Fruit fly (Drosophila melanogaster) whole organism, adult: ENCODE results near the gene Tmx3.

ENCODE experiments used
- CG11617 ChIP-seq: fragments of 200-800 bp; sonication (Bioruptor generic); optimal IDR thresholded peaks from 2 replicates; lab custom pipeline; 2017; ENCODE audit warnings: mild to moderate bottlenecking, missing biosample characterization, missing genetic modification reagents, missing genetic modification characterization
- CG12768 ChIP-seq: fragments of 200-800 bp; sonication (Bioruptor generic); optimal IDR thresholded peaks from 2 replicates; lab custom pipeline; 2017; ENCODE audit warnings: missing biosample characterization, missing genetic modification characterization, mild to moderate bottlenecking, moderate library complexity, missing genetic modification reagents
- CG14711 ChIP-seq: fragments of 200-800 bp; sonication (Bioruptor generic); optimal IDR thresholded peaks from 2 replicates; lab custom pipeline; 2018; ENCODE audit warnings: missing biosample characterization, mild to moderate bottlenecking, missing genetic modification characterization, moderate library complexity
- CG1620 ChIP-seq: fragments of 200-800 bp; sonication (Bioruptor generic); optimal IDR thresholded peaks from 2 replicates; lab custom pipeline; 2016; ENCODE audit warnings: missing biosample characterization, missing genetic modification characterization
- CG33017 ChIP-seq: fragments of 200-800 bp; sonication (Bioruptor generic); optimal IDR thresholded peaks from 2 replicates; lab custom pipeline; 2018; ENCODE audit warnings: missing biosample characterization, mild to moderate bottlenecking, missing genetic modification characterization, moderate library complexity
- CG5204 ChIP-seq: fragments of 200-800 bp; sonication (Bioruptor generic); optimal IDR thresholded peaks from 2 replicates; lab custom pipeline; 2016; ENCODE audit warnings: missing biosample characterization, missing genetic modification characterization
- CG7045 ChIP-seq: fragments of 200-800 bp; sonication (Bioruptor generic); optimal IDR thresholded peaks from 2 replicates; lab custom pipeline; 2017; ENCODE audit warnings: missing biosample characterization, mild to moderate bottlenecking, missing genetic modification characterization
- CG7101 ChIP-seq: fragments of 200-800 bp; sonication (Bioruptor generic); optimal IDR thresholded peaks from 2 replicates; lab custom pipeline; 2018; ENCODE audit warnings: missing biosample characterization, mild to moderate bottlenecking, missing genetic modification characterization, moderate library complexity
- Clk ChIP-seq: fragments of 200-800 bp; sonication (Bioruptor generic); optimal IDR thresholded peaks from 2 replicates; lab custom pipeline; 2017; ENCODE audit warnings: missing biosample characterization, missing genetic modification characterization
- Crg-1 ChIP-seq: fragments of 200-800 bp; sonication (Bioruptor generic); optimal IDR thresholded peaks from 2 replicates; lab custom pipeline; 2016; ENCODE audit warnings: missing biosample characterization, missing genetic modification characterization
- Hr96 ChIP-seq: fragments of 200-800 bp; sonication (Bioruptor generic); optimal IDR thresholded peaks from 2 replicates; lab custom pipeline; 2016; ENCODE audit warnings: missing biosample characterization, missing genetic modification characterization
- Mnt ChIP-seq: fragments of 200-800 bp; sonication (Bioruptor generic); optimal IDR thresholded peaks from 2 replicates; lab custom pipeline; 2016; ENCODE audit warnings: missing biosample characterization, mild to moderate bottlenecking, missing genetic modification characterization
- bab1 ChIP-seq: fragments of 200-800 bp; sonication (Bioruptor generic); optimal IDR thresholded peaks from 3 replicates; lab custom pipeline; 2019; ENCODE audit warnings: missing biosample characterization, mild to moderate bottlenecking, missing genetic modification characterization, moderate library complexity
- cic ChIP-seq: fragments of 200-800 bp; sonication (Bioruptor generic); optimal IDR thresholded peaks from 2 replicates; lab custom pipeline; 2017; ENCODE audit warnings: missing biosample characterization, mild to moderate bottlenecking, missing genetic modification characterization, moderate library complexity
- cnc ChIP-seq, 2 experiments: fragments of >200 bp; optimal IDR thresholded peaks; 2 replicates each; lab custom pipeline; 2017
- kay ChIP-seq: fragments of 200-800 bp; sonication (Bioruptor generic); peaks from one replicate; lab custom pipeline; 2016; ENCODE audit warnings: missing biosample characterization, missing genetic modification characterization, borderline replicate concordance
- ovo ChIP-seq: fragments of 200-800 bp; sonication (Bioruptor generic); optimal IDR thresholded peaks from 2 replicates; lab custom pipeline; 2016; ENCODE audit warnings: missing biosample characterization, missing genetic modification characterization
- pad ChIP-seq: fragments of 200-800 bp; sonication (Bioruptor generic); optimal IDR thresholded peaks from 3 replicates; lab custom pipeline; 2017; ENCODE audit warnings: missing biosample characterization, missing genetic modification characterization, mild to moderate bottlenecking, moderate library complexity, missing genetic modification reagents
- tj ChIP-seq: fragments of 200-800 bp; sonication (Bioruptor generic); optimal IDR thresholded peaks from 3 replicates; lab custom pipeline; 2017; ENCODE audit warnings: missing biosample characterization, mild to moderate bottlenecking, missing genetic modification characterization, moderate library complexity
- toe ChIP-seq: fragments of 200-800 bp; sonication (Bioruptor generic); optimal IDR thresholded peaks from 2 replicates; lab custom pipeline; 2016; ENCODE audit warnings: missing biosample characterization, missing genetic modification characterization

Tmx3 gene

dm6 chr3L:16269092-16269491 lies 40.2 kb downstream of the Tmx3 start, which contains the start of gene CG13068:
Gene CG13068 (plus strand): TSS chr3L:16269392.
- TF ChIP-seq CG7045 (GFP tag; lab: Kevin White, UChicago), result no peak
- no peak for TF ChIP-seq CG1620 (GFP tag; lab: Kevin White, UChicago)
- TF ChIP-seq Crg-1 (GFP tag; lab: Kevin White, UChicago), result no peak
- no peak for TF ChIP-seq toe (GFP tag; lab: Kevin White, UChicago)
- no peak for TF ChIP-seq CG11617 (GFP tag; lab: Kevin White, UChicago)
- TF ChIP-seq cic, result no peak
- no peak for TF ChIP-seq tj
- no peak for TF ChIP-seq cnc (optimal IDR thresholded peaks at IDR 0.05; lab: Kevin White, UChicago)
- TF ChIP-seq kay (GFP tag; lab: Kevin White, UChicago), result no peak
- no peak for TF ChIP-seq CG33017
- TF ChIP-seq bab1, result no peak
- no peak for TF ChIP-seq CG12768 (GFP tag; lab: Kevin White, UChicago)
- no peak for TF ChIP-seq ovo (GFP tag; lab: Kevin White, UChicago)
- TF ChIP-seq Mnt (GFP tag; lab: Kevin White, UChicago), result no peak
- no peak for TF ChIP-seq Hr96

dm6 chr3L:16270802-16271332 lies 42.0 kb downstream of the Tmx3 start, which contains the start of the genes CG34248 and CG13067:
Gene CG34248 (minus strand): TSS chr3L:16270902.
Gene CG13067 (plus strand): TSS chr3L:16271282.
- no peak for TF ChIP-seq pad
- TF ChIP-seq Hr96, result no peak
- TF ChIP-seq Clk (GFP tag; lab: Kevin White, UChicago), result no peak
- no peak for TF ChIP-seq CG7045 (GFP tag; lab: Kevin White, UChicago)
- TF ChIP-seq tj, result no peak
- no peak for TF ChIP-seq ovo (GFP tag; lab: Kevin White, UChicago)
- TF ChIP-seq CG12768 (GFP tag; lab: Kevin White, UChicago), result no peak
- no peak for TF ChIP-seq cic
- TF ChIP-seq Crg-1 (GFP tag; lab: Kevin White, UChicago), result no peak
- no peak for TF ChIP-seq CG7101 (tag; lab: Kevin White, UChicago)
- TF ChIP-seq CG11617 (GFP tag; lab: Kevin White, UChicago), result no peak
- TF ChIP-seq CG33017, result no peak
- no peak for TF ChIP-seq CG1620 (GFP tag; lab: Kevin White, UChicago)
- no peak for TF ChIP-seq cnc (optimal IDR thresholded peaks at IDR 0.05; lab: Kevin White, UChicago)
- TF ChIP-seq CG5204 (GFP tag; lab: Kevin White, UChicago), result no peak

dm6 chr3L:16272338-16272959 lies 43.5 kb downstream of the Tmx3 start, which contains the start of gene CG13066:
Gene CG13066 (plus strand): TSS chr3L:16272909.
- no peak for TF ChIP-seq tj
- no peak for TF ChIP-seq pad
- no peak for TF ChIP-seq Hr96
- no peak for TF ChIP-seq CG5204 (GFP tag; lab: Kevin White, UChicago)

dm6 chr3L:16275391-16276017 lies 46.6 kb downstream of the Tmx3 start:
- TF ChIP-seq CG12768 (GFP tag; lab: Kevin White, UChicago) (no peak), CG7101 (tag; lab: Kevin White, UChicago) (no peak), cic (no peak), CG11617 (GFP tag; lab: Kevin White, UChicago) (no peak), pad (no peak), CG33017 (no peak), Crg-1 (GFP tag; lab: Kevin White, UChicago) (no peak)

dm6 chr3L:16277135-16277534 lies 48.2 kb downstream of the Tmx3 start, which contains the start of gene CG13065:
Gene CG13065 (plus strand): TSS chr3L:16277435.
- TF ChIP-seq ovo (GFP tag; lab: Kevin White, UChicago) (no peak), CG11617 (GFP tag; lab: Kevin White, UChicago) (no peak), cnc (optimal IDR thresholded peaks at IDR 0.05; lab: Kevin White, UChicago) (no peak), kay (GFP tag; lab: Kevin White, UChicago) (no peak), CG7101 (tag; lab: Kevin White, UChicago) (no peak), Crg-1 (GFP tag; lab: Kevin White, UChicago) (no peak)

- TF ChIP-seq CG1620 (GFP tag; lab: Kevin White, UChicago), result no peak
- TF ChIP-seq bab1, result no peak
- no peak for TF ChIP-seq kay (GFP tag; lab: Kevin White, UChicago)
- no peak for TF ChIP-seq Mnt (GFP tag; lab: Kevin White, UChicago)
- no peak for TF ChIP-seq Crg-1 (GFP tag; lab: Kevin White, UChicago)
- no peak for TF ChIP-seq ovo (GFP tag; lab: Kevin White, UChicago)
Measured at dm6 chr3L:16279171-16279570, 50.3 kb downstream of the Tmx3 start, which contains the start of gene CG13050. Gene CG13050 (minus strand): TSS chr3L:16279271.

- TF ChIP-seq CG14711 (tag; lab: Kevin White, UChicago), result no peak
- no peak for TF ChIP-seq kay (GFP tag; lab: Kevin White, UChicago)
- no peak for TF ChIP-seq CG12768 (GFP tag; lab: Kevin White, UChicago)
- no peak for TF ChIP-seq Crg-1 (GFP tag; lab: Kevin White, UChicago)
- TF ChIP-seq cic, result no peak
- no peak for TF ChIP-seq tj
- no peak for TF ChIP-seq toe (GFP tag; lab: Kevin White, UChicago)
Measured at dm6 chr3L:16279987-16280454, 51.1 kb downstream of the Tmx3 start, which contains the start of gene CG13064. Gene CG13064 (plus strand): TSS chr3L:16280404.
